Worm (Caenorhabditis elegans): ENCODE measurements around the gene ssp-32.

DNA sequence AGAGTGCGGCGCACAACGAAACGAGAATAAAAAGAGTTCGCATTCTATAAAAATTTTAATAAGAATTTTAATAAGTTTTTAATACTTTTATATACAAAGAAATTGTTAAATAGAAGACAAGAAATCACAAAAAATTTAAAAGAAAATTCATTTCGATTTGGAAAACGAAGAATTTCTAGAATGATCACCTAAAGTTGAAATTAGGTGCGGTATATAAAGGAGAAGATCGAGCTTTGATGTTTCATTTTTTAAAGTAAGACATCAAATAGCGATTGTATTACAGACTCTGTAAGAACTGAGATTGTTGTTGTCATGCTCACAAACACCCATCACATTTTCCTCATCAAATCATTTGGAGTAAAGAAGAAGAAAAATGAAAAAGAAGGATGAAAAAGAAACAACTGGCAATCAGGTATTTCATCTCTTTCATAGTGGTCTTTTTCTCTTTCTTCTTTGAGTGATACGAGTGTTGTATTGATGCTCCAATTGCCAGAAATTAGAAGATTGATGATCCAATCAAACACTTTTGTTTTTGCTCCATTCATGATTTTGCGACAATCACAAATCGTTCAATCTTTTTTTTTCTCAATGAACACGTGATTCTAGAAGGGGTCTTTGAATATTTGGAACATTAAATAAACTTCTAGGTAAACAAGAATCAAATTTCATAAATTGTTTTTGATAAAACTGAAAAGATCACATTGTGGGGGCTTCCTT, 33.1 kb downstream of the ssp-32 start, which contains the start of gene dur-1:
- TF ChIP-seq nhr-11 (tag; optimal IDR thresholded peaks at IDR 0.05) = no peak
- TF ChIP-seq unc-42 (tag; optimal IDR thresholded peaks at IDR 0.05) = no peak
- peak; percentile 53 for TF ChIP-seq ceh-18 (tag; optimal IDR thresholded peaks at IDR 0.05)
- TF ChIP-seq sdc-2 (tag; optimal IDR thresholded peaks at IDR 0.05) = no peak
- TF ChIP-seq ceh-2 (tag; optimal IDR thresholded peaks at IDR 0.05) = no peak
- TF ChIP-seq rnt-1 (tag; optimal IDR thresholded peaks at IDR 0.05) = peak; percentile 8
- TF ChIP-seq madf-2 (tag; optimal IDR thresholded peaks at IDR 0.05) = no peak
